Worm (Caenorhabditis elegans) whole organism, mixed stage, embryonic: ENCODE results near the gene B0432.1.

ENCODE experiments used
- cnd-1 ChIP-seq: fragments of 200-800 bp; sonication (Bioruptor generic); optimal IDR thresholded peaks from 2 replicates; lab custom pipeline; 2018; ENCODE audit warnings: mild to moderate bottlenecking, missing genetic modification characterization, missing compliant biosample characterization
- lsy-2 ChIP-seq: fragments of 150-350 bp; optimal IDR thresholded peaks from 2 replicates; lab custom pipeline; 2014; ENCODE audit warnings: missing biosample characterization, missing genetic modification characterization
- nhr-76 ChIP-seq: sonication (generic microtip); optimal IDR thresholded peaks from 2 replicates; lab custom pipeline; 2017; ENCODE audit warnings: missing biosample characterization, missing genetic modification characterization
- unc-39 ChIP-seq: fragments of 150-350 bp; optimal IDR thresholded peaks from 2 replicates; lab custom pipeline; 2014; ENCODE audit warnings: missing biosample characterization, missing genetic modification characterization

DNA sequence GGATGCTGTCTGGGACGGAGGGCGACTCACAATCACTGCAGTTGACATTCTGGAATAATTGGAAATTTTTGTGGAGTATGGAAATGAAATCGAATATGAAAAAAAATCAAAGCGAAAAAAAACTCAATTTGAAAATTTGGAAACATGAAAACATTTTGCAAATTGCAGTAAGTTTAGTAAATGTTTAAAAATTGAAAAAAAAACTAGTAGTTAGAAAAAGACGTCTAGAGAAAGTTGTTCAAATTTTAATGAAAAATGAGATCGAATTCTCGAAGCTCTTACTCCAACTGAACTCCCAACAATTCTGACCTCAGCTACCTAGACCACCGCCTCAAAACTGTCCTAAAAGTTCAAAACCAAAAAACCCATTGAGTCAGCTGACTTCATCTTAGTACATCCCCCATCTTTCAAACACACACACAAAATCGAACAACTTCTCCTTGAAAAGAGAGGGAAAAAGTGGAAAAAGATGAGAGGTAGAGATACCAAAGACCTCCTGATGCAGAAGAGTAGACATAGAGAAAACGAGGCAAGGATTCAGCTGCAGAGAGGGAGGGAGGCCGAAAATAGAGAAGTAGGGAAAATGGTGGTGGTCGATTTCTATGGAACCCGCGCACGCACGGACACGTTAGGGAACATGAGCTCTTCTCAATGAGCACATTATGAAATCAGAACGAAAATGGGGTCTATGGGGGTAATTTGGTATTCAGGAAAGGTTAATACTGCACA, 26.0 kb downstream of the B0432.1 start, which contains the start of gene K01A2.10:
- TF ChIP-seq cnd-1 (tag; lab: Kevin White, UChicago) (no peak), lsy-2 (tag; lab: Kevin White, UChicago) (no peak), nhr-76 (tag; lab: Kevin White, UChicago) (no peak), unc-39 (no peak)
